Worm (Caenorhabditis elegans) whole organism, L2 larva: ENCODE data around the gene bud-31.

ENCODE experiments used
- F13H6.1 ChIP-seq: sonication (generic microtip); optimal IDR thresholded peaks from 2 replicates; lab custom pipeline; 2016; ENCODE audit warnings: missing genetic modification characterization, missing compliant biosample characterization
- elt-1 ChIP-seq: fragments of 150-350 bp; optimal IDR thresholded peaks from 2 replicates; lab custom pipeline; 2014; ENCODE audit warnings: missing biosample characterization, missing genetic modification characterization
- fos-1 ChIP-seq: fragments of 150-350 bp; optimal IDR thresholded peaks from 2 replicates; lab custom pipeline; 2014; ENCODE audit warnings: missing biosample characterization, missing genetic modification characterization
- lin-39 ChIP-seq: fragments of 150-350 bp; optimal IDR thresholded peaks from 2 replicates; lab custom pipeline; 2014; ENCODE audit warnings: missing biosample characterization, missing genetic modification reagents, missing genetic modification characterization
- nhr-77 ChIP-seq: fragments of 150-350 bp; optimal IDR thresholded peaks from 2 replicates; lab custom pipeline; 2014; ENCODE audit warnings: missing biosample characterization, missing genetic modification characterization
- skn-1 ChIP-seq: sonication (generic microtip); optimal IDR thresholded peaks from 2 replicates; lab custom pipeline; 2017; ENCODE audit warnings: missing biosample characterization, missing genetic modification characterization
- snpc-4 ChIP-seq: fragments of 150-350 bp; optimal IDR thresholded peaks from 2 replicates; lab custom pipeline; 2014; ENCODE audit warnings: missing biosample characterization, missing genetic modification characterization
- unc-55 ChIP-seq: fragments of 150-350 bp; sonication (generic microtip); optimal IDR thresholded peaks from 3 replicates; lab custom pipeline; 2014; ENCODE audit warnings: missing biosample characterization, missing genetic modification reagents, missing genetic modification characterization
- ztf-4 ChIP-seq: fragments of 150-350 bp; optimal IDR thresholded peaks from 2 replicates; lab custom pipeline; 2014; ENCODE audit warnings: missing biosample characterization, missing genetic modification characterization

DNA sequence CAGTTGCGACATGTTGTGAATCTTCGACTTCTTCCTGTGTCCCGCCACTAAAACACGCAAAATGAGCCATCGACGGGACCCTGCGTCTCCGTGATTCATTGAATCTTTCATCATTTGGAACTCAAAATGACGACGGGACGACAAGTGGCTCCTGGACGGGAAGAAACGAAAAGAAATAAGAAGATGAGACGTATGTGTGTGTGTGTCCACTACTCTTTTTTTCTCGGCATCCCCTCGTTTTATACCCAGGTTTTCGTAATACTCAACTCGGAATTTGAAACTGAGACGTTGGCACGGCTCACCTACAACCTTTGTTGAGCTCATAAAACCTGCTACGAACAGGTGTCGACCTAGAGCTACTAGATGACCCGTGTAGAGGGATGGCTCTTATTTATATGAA lies 48.2 kb upstream of the bud-31 start:
- TF ChIP-seq F13H6.1 (peak; percentile 72), snpc-4 (tag; lab: Kevin White, UChicago) (no peak), elt-1 (tag; lab: Kevin White, UChicago) (no peak), ztf-4 (tag; lab: Kevin White, UChicago) (no peak), fos-1 (tag; lab: Kevin White, UChicago) (no peak), nhr-77 (tag; lab: Kevin White, UChicago) (no peak), lin-39 (tag; lab: Kevin White, UChicago) (no peak), skn-1 (no peak), unc-55 (GFP tag; lab: Kevin White, UChicago) (no peak)
